Worm (Caenorhabditis elegans) whole organism, L4/young adult: ENCODE data around the gene F53G2.13.

Experiments used
- W03F9.2 ChIP-seq: fragments of 150-350 bp; optimal IDR thresholded peaks from 2 replicates; lab custom pipeline; 2014; ENCODE audit warnings: missing biosample characterization, missing genetic modification characterization
- dao-5 ChIP-seq: sonication (generic microtip); optimal IDR thresholded peaks from 2 replicates; lab custom pipeline; 2016; ENCODE audit warnings: missing genotype, missing genetic modification characterization, moderate library complexity, missing compliant biosample characterization
- him-1 ChIP-seq: sonication (generic microtip); optimal IDR thresholded peaks from 2 replicates; lab custom pipeline; 2016; ENCODE audit warnings: missing genotype, missing genetic modification reagents, missing genetic modification characterization, missing compliant biosample characterization

- TF ChIP-seq W03F9.2 (no peak), him-1 (tag; lab: Kevin White, UChicago) (no peak), dao-5 (tag; lab: Kevin White, UChicago) (no peak)
These were observed at the start of gene F53G2.13 for ce11 chrII:2483507-2483906.
